Fruit fly (Drosophila melanogaster): ENCODE results near the gene CG45218.

CG45218 gene

DNA sequence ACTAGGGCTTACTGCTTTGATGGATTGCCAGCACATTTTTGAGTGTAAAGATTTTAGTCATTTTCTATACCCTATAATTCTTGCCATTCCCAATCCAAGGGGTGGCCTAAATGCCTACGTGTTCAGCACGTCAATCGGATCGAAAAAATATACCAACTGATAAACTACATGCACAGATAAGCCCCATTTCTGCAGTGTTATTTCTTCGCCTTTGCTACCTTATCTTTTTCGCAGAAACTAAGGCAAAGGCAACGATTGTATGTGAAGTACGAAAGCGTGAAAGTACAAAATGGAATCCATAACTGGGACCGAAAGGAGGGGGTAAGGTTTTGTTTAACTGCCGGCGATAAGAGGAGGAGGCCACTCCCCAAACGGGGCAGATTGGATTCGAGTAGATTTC lies 7.3 kb upstream of the CG45218 start:
- TF ChIP-seq N (GFP tag; optimal IDR thresholded peaks at IDR 0.05) (no peak), dl (GFP tag; optimal IDR thresholded peaks at IDR 0.05; ENCODE audit: insufficient read depth in 1 of 2, partially characterized antibody in 2 of 2) (peak in 1 of 2 experiments; percentile 17), lola (GFP tag; optimal IDR thresholded peaks at IDR 0.05) (no peak), psq (GFP tag; optimal IDR thresholded peaks at IDR 0.05) (peak; percentile 94), ey (GFP tag; optimal IDR thresholded peaks at IDR 0.05) (no peak), h (GFP tag; optimal IDR thresholded peaks at IDR 0.05) (peak; percentile 45), CrebA (GFP tag; optimal IDR thresholded peaks at IDR 0.05; ENCODE audit: borderline replicate concordance) (no peak), Rel (GFP tag; optimal IDR thresholded peaks at IDR 0.05) (no peak), Rel (tag; optimal IDR thresholded peaks at IDR 0.05) (peak; percentile 59), Hr78 (GFP tag; optimal IDR thresholded peaks at IDR 0.05) (no peak), usp (GFP tag; optimal IDR thresholded peaks at IDR 0.05) (no peak), Hr83 (GFP tag; optimal IDR thresholded peaks at IDR 0.05; ENCODE audit: poor library complexity, severe bottlenecking) (peak; percentile 13), rgr (GFP tag; optimal IDR thresholded peaks at IDR 0.05) (no peak)

- TF ChIP-seq Dif (GFP tag; optimal IDR thresholded peaks at IDR 0.05; ENCODE audit: partially characterized antibody) (no peak), rgr (GFP tag; optimal IDR thresholded peaks at IDR 0.05) (no peak), Jra (GFP tag; optimal IDR thresholded peaks at IDR 0.05) (no peak), sage (GFP tag; optimal IDR thresholded peaks at IDR 0.05) (no peak), tai (GFP tag; optimal IDR thresholded peaks at IDR 0.05) (no peak), fru (GFP tag; optimal IDR thresholded peaks at IDR 0.05) (no peak), brk (GFP tag; optimal IDR thresholded peaks at IDR 0.05) (no peak), woc (GFP tag; optimal IDR thresholded peaks at IDR 0.05) (peak; percentile 55), Sp1 (GFP tag; optimal IDR thresholded peaks at IDR 0.05) (no peak)
Observed at dm6 chr3R:15293878-15294350, 3.3 kb upstream of the CG45218 start.

DNA sequence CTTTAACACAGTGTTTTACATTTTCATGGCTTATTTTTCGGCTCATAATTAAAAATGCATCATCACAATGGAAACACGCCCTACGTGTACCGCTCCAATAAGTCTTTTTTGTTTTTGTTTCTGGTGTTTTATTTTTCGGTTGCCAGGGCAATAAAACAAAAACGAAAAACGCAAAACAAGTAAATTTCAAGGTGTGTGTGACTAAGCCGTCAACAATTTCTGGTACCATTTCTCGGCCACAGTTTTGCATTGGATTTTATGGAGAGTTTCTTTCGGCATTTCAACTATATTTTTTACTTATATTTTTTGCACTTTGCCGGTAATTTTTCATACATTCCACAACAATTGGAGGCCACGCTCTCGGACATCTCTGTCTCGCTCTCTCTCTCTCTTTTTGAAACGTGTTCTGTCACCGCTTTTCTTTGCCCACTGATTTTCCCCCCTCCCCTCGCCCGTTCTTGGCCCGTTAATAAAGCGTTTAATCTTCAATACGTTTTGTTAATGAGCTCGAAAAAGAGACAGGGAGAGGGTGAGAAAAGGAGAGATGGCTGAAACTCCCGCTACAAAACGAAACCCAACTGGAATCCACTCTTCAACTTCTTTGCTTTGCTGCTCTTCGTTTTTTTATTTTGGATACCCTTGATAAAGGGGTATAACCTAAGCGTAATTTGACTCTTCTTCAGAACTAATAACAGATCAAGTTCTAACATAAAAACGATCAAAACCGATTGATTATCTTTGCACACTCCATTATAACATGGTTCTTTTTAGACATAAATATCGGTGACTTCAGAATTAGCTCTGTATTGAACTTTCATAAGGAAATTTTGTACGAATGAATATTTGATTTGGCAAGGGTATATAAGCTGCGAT lies 2.6 kb upstream of the CG45218 start:
- no peak for TF ChIP-seq Hnf4 (GFP tag; optimal IDR thresholded peaks at IDR 0.05)
- peak; percentile 56 for TF ChIP-seq OdsH (GFP tag; optimal IDR thresholded peaks at IDR 0.05)
- no peak for TF ChIP-seq sv (GFP tag; optimal IDR thresholded peaks at IDR 0.05)
- TF ChIP-seq Dif (GFP tag; optimal IDR thresholded peaks at IDR 0.05; ENCODE audit: partially characterized antibody), result no peak
- TF ChIP-seq usp (GFP tag; optimal IDR thresholded peaks at IDR 0.05), result no peak
- no peak for TF ChIP-seq pan (optimal IDR thresholded peaks at IDR 0.05)
- TF ChIP-seq h (GFP tag; optimal IDR thresholded peaks at IDR 0.05), result peak; percentile 59
- no peak for TF ChIP-seq Abd-B (GFP tag; optimal IDR thresholded peaks at IDR 0.05)
- peak; percentile 75 for TF ChIP-seq psq (GFP tag; optimal IDR thresholded peaks at IDR 0.05)
- TF ChIP-seq Hr78 (GFP tag; optimal IDR thresholded peaks at IDR 0.05), result no peak
- no peak for TF ChIP-seq dmrt93B (GFP tag; optimal IDR thresholded peaks at IDR 0.05)
- TF ChIP-seq CG9705 (GFP tag; optimal IDR thresholded peaks at IDR 0.05), result no peak
- TF ChIP-seq ey (GFP tag; optimal IDR thresholded peaks at IDR 0.05), result peak; percentile 52
- peak; percentile 45 for TF ChIP-seq fru (GFP tag; optimal IDR thresholded peaks at IDR 0.05)
- no peak for TF ChIP-seq Dfd (GFP tag; optimal IDR thresholded peaks at IDR 0.05)
- TF ChIP-seq tai (GFP tag; optimal IDR thresholded peaks at IDR 0.05), result no peak
- TF ChIP-seq CG32264 (GFP tag; optimal IDR thresholded peaks at IDR 0.05), result no peak
- TF ChIP-seq HLH106 (tag; optimal IDR thresholded peaks at IDR 0.05), result peak; percentile 27
- TF ChIP-seq Myc (optimal IDR thresholded peaks at IDR 0.05), result no peak
- no peak for TF ChIP-seq dl (GFP tag; optimal IDR thresholded peaks at IDR 0.05; ENCODE audit: insufficient read depth in 1 of 2, partially characterized antibody in 2 of 2)
- TF ChIP-seq Rel (GFP tag; optimal IDR thresholded peaks at IDR 0.05), result peak; percentile 13
- TF ChIP-seq Rel (tag; optimal IDR thresholded peaks at IDR 0.05), result no peak
- peak in 1 of 2 experiments; percentile 55 for TF ChIP-seq foxo (GFP tag; optimal IDR thresholded peaks at IDR 0.05)
- no peak for TF ChIP-seq sage (GFP tag; optimal IDR thresholded peaks at IDR 0.05)
- no peak for TF ChIP-seq lola (GFP tag; optimal IDR thresholded peaks at IDR 0.05)
- TF ChIP-seq N (GFP tag; optimal IDR thresholded peaks at IDR 0.05), result no peak
- TF ChIP-seq CrebA (GFP tag; optimal IDR thresholded peaks at IDR 0.05; ENCODE audit: borderline replicate concordance), result no peak
- TF ChIP-seq Vsx2 (GFP tag; optimal IDR thresholded peaks at IDR 0.05; ENCODE audit: partially characterized antibody), result no peak
- TF ChIP-seq Sp1 (GFP tag; optimal IDR thresholded peaks at IDR 0.05), result peak; percentile 58
- TF ChIP-seq rgr (GFP tag; optimal IDR thresholded peaks at IDR 0.05), result no peak
- no peak for TF ChIP-seq Jra (GFP tag; optimal IDR thresholded peaks at IDR 0.05)
- TF ChIP-seq brk (GFP tag; optimal IDR thresholded peaks at IDR 0.05), result no peak
- peak; percentile 30 for TF ChIP-seq br (GFP tag; optimal IDR thresholded peaks at IDR 0.05)
- TF ChIP-seq dsf (GFP tag; optimal IDR thresholded peaks at IDR 0.05; ENCODE audit: borderline replicate concordance), result no peak
- peak; percentile 85 for TF ChIP-seq woc (GFP tag; optimal IDR thresholded peaks at IDR 0.05)
- TF ChIP-seq GATAd (GFP tag; optimal IDR thresholded peaks at IDR 0.05), result no peak
- no peak for TF ChIP-seq Mio (GFP tag; optimal IDR thresholded peaks at IDR 0.05)
- peak; percentile 65 for TF ChIP-seq jim (GFP tag; optimal IDR thresholded peaks at IDR 0.05)
- no peak for TF ChIP-seq Hr83 (GFP tag; optimal IDR thresholded peaks at IDR 0.05; ENCODE audit: poor library complexity, severe bottlenecking)
